Worm (Caenorhabditis elegans) whole organism, L4 larva: ENCODE results near the gene sop-2.

ENCODE experiments used
- F10B5.3 ChIP-seq: sonication (generic microtip); optimal IDR thresholded peaks from 2 replicates; lab custom pipeline; 2016; ENCODE audit warnings: mild to moderate bottlenecking, missing genetic modification characterization, missing compliant biosample characterization
- F26F4.8 ChIP-seq: fragments of 200-800 bp; sonication (Bioruptor generic); conservative IDR thresholded peaks from 2 replicates; pipeline ENCODE4 v1.3.6; 2022; ENCODE audit warnings: missing genetic modification characterization, missing compliant biosample characterization
- T26A8.4 ChIP-seq: fragments of 200-800 bp; sonication (Bioruptor generic); IDR thresholded peaks from 2 replicates; pipeline ENCODE4 v1.3.6; 2022; ENCODE audit warnings: missing genetic modification characterization, missing compliant biosample characterization
- Y105C5A.15 ChIP-seq: fragments of 200-800 bp; sonication (Bioruptor generic); IDR thresholded peaks from 2 replicates; pipeline ENCODE4 v1.3.6; 2022; ENCODE audit warnings: missing genetic modification characterization, missing compliant biosample characterization
- Y48G9A.11 ChIP-seq: fragments of 200-800 bp; sonication (Bioruptor generic); IDR thresholded peaks from 2 replicates; pipeline ENCODE4 v1.3.6; 2022; ENCODE audit warnings: missing genetic modification reagents, missing genetic modification characterization, missing compliant biosample characterization
- Y5F2A.4 ChIP-seq: fragments of 200-800 bp; sonication (Bioruptor generic); optimal IDR thresholded peaks from 2 replicates; lab custom pipeline; 2018; ENCODE audit warnings: mild to moderate bottlenecking, missing genetic modification characterization, missing compliant biosample characterization
- Y75B8A.6 ChIP-seq: fragments of 200-800 bp; sonication (Bioruptor generic); IDR thresholded peaks from 2 replicates; pipeline ENCODE4 v1.3.6; 2022; ENCODE audit warnings: missing genetic modification reagents, missing genetic modification characterization, missing compliant biosample characterization
- aha-1 ChIP-seq: fragments of 150-350 bp; peaks from one replicate; lab custom pipeline; 2014; ENCODE audit warnings: missing biosample characterization, missing genetic modification characterization
- arid-1 ChIP-seq: fragments of 200-800 bp; sonication (Bioruptor generic); conservative IDR thresholded peaks from 2 replicates; pipeline ENCODE4 v1.3.6; 2022; ENCODE audit warnings: missing genetic modification reagents, missing genetic modification characterization, missing compliant biosample characterization
- ceh-32 ChIP-seq: sonication (generic microtip); optimal IDR thresholded peaks from 2 replicates; lab custom pipeline; 2016; ENCODE audit warnings: mild to moderate bottlenecking, missing genetic modification characterization, missing compliant biosample characterization; ENCODE audit not compliant: poor library complexity
- ceh-44 ChIP-seq: fragments of 200-800 bp; sonication (Bioruptor generic); IDR thresholded peaks from 2 replicates; pipeline ENCODE4 v1.3.6; 2022; ENCODE audit warnings: missing genetic modification reagents, missing genetic modification characterization, missing compliant biosample characterization
- ceh-82 ChIP-seq: sonication (generic microtip); optimal IDR thresholded peaks from 2 replicates; lab custom pipeline; 2017; ENCODE audit warnings: missing biosample characterization, missing genetic modification characterization
- daf-12 ChIP-seq: fragments of 150-350 bp; optimal IDR thresholded peaks from 2 replicates; lab custom pipeline; 2014; ENCODE audit warnings: missing biosample characterization, missing genetic modification reagents, missing genetic modification characterization
- daf-16 ChIP-seq, 3 experiments: sonication (generic microtip); optimal IDR thresholded peaks; 2 replicates each; lab custom pipeline; 2016 to 2017; ENCODE audit warnings: missing genetic modification characterization in 3 of 3, missing genetic modification reagents in 3 of 3, mild to moderate bottlenecking in 2 of 3, missing compliant biosample characterization in 2 of 3, missing biosample characterization in 1 of 3, moderate library complexity in 1 of 3
- dve-1 ChIP-seq: sonication (generic microtip); optimal IDR thresholded peaks from 2 replicates; lab custom pipeline; 2017; ENCODE audit warnings: antibody characterized with exemption, mild to moderate bottlenecking, missing genetic modification characterization, missing compliant biosample characterization; ENCODE audit not compliant: insufficient read depth
- hif-1 ChIP-seq, 2 experiments: sonication (generic microtip); optimal IDR thresholded peaks; 2 replicates each; lab custom pipeline; 2016 to 2017; ENCODE audit warnings: missing compliant biosample characterization in 2 of 2, missing genetic modification characterization in 2 of 2, missing genetic modification reagents in 2 of 2, missing genotype in 2 of 2, mild to moderate bottlenecking in 1 of 2
- hlh-11 ChIP-seq: fragments of 200-800 bp; sonication (Bioruptor generic); optimal IDR thresholded peaks from 2 replicates; lab custom pipeline; 2018; ENCODE audit warnings: mild to moderate bottlenecking, missing genetic modification characterization, missing compliant biosample characterization
- hlh-30 ChIP-seq: sonication (generic microtip); optimal IDR thresholded peaks from 2 replicates; lab custom pipeline; 2017; ENCODE audit warnings: antibody characterized with exemption, mild to moderate bottlenecking, missing genetic modification characterization, missing compliant biosample characterization; ENCODE audit not compliant: insufficient read depth
- hmg-1.1 ChIP-seq: fragments of 200-800 bp; sonication (Bioruptor generic); IDR thresholded peaks from 2 replicates; pipeline ENCODE4 v1.3.6; 2022; ENCODE audit warnings: missing genetic modification reagents, missing genetic modification characterization, missing compliant biosample characterization
- jun-1 ChIP-seq: fragments of 150-350 bp; optimal IDR thresholded peaks from 2 replicates; lab custom pipeline; 2014; ENCODE audit warnings: missing biosample characterization, missing genetic modification reagents, missing genetic modification characterization
- lin-1 ChIP-seq: fragments of 200-800 bp; sonication (Bioruptor generic); IDR thresholded peaks from 2 replicates; pipeline ENCODE4 v1.3.6; 2022; ENCODE audit warnings: missing genetic modification reagents, missing genetic modification characterization, missing compliant biosample characterization
- lin-13 ChIP-seq: fragments of 150-350 bp; optimal IDR thresholded peaks from 2 replicates; lab custom pipeline; 2014; ENCODE audit warnings: missing biosample characterization, missing genetic modification reagents, missing genetic modification characterization
- lin-29 ChIP-seq: fragments of 200-800 bp; sonication (Bioruptor generic); IDR thresholded peaks from 2 replicates; pipeline ENCODE4 v1.3.6; 2022; ENCODE audit warnings: missing genetic modification reagents, missing genetic modification characterization, missing compliant biosample characterization
- lin-38 ChIP-seq: fragments of 200-800 bp; sonication (Bioruptor generic); IDR thresholded peaks from 2 replicates; pipeline ENCODE4 v1.3.6; 2022; ENCODE audit warnings: missing genetic modification reagents, missing genetic modification characterization, missing compliant biosample characterization
- lsy-2 ChIP-seq, 2 experiments: fragments of 150-350 bp in 1 of 2; sonication (generic microtip) in 1 of 2; optimal IDR thresholded peaks; 2 replicates each; lab custom pipeline; 2014 to 2017; ENCODE audit warnings: missing biosample characterization in 2 of 2, missing genetic modification characterization in 2 of 2
- mes-2 ChIP-seq: sonication (generic microtip); optimal IDR thresholded peaks from 2 replicates; lab custom pipeline; 2016; ENCODE audit warnings: missing genotype, mild to moderate bottlenecking, missing genetic modification characterization, missing compliant biosample characterization; ENCODE audit not compliant: poor library complexity, severe bottlenecking
- mxl-2 ChIP-seq: fragments of 200-800 bp; sonication (Bioruptor generic); conservative IDR thresholded peaks from 2 replicates; pipeline ENCODE4 v1.3.6; 2022; ENCODE audit warnings: missing genetic modification reagents, missing genetic modification characterization, missing compliant biosample characterization
- nhr-10 ChIP-seq: fragments of 150-350 bp; optimal IDR thresholded peaks from 2 replicates; lab custom pipeline; 2014; ENCODE audit warnings: missing biosample characterization, missing genetic modification characterization
- nhr-102 ChIP-seq: sonication (generic microtip); optimal IDR thresholded peaks from 2 replicates; lab custom pipeline; 2016; ENCODE audit warnings: mild to moderate bottlenecking, missing genetic modification characterization, moderate library complexity, missing compliant biosample characterization
- nhr-28 ChIP-seq: fragments of 150-350 bp; optimal IDR thresholded peaks from 2 replicates; lab custom pipeline; 2014; ENCODE audit warnings: missing biosample characterization, missing genetic modification characterization
- nhr-42 ChIP-seq: fragments of 200-800 bp; sonication (Bioruptor generic); IDR thresholded peaks from 2 replicates; pipeline ENCODE4 v1.3.6; 2022; ENCODE audit warnings: missing genetic modification characterization, missing compliant biosample characterization
- nhr-77 ChIP-seq: fragments of 150-350 bp; optimal IDR thresholded peaks from 2 replicates; lab custom pipeline; 2014; ENCODE audit warnings: missing biosample characterization, missing genetic modification characterization
- php-3 ChIP-seq: fragments of 200-800 bp; sonication (Bioruptor generic); IDR thresholded peaks from 2 replicates; pipeline ENCODE4 v1.3.6; 2022; ENCODE audit warnings: missing genetic modification reagents, missing genetic modification characterization, missing compliant biosample characterization
- rbr-2 ChIP-seq: sonication (generic microtip); optimal IDR thresholded peaks from 2 replicates; lab custom pipeline; 2016; ENCODE audit warnings: missing genotype, missing genetic modification characterization, missing compliant biosample characterization
- saeg-2 ChIP-seq: fragments of 200-800 bp; sonication (Bioruptor generic); IDR thresholded peaks from 2 replicates; pipeline ENCODE4 v1.3.6; 2022; ENCODE audit warnings: missing genetic modification reagents, missing genetic modification characterization, missing compliant biosample characterization
- sdz-12 ChIP-seq: fragments of 200-800 bp; sonication (Bioruptor generic); optimal IDR thresholded peaks from 2 replicates; lab custom pipeline; 2018; ENCODE audit warnings: mild to moderate bottlenecking, missing genetic modification characterization, missing compliant biosample characterization
- set-16 ChIP-seq: fragments of 200-800 bp; sonication (Bioruptor generic); IDR thresholded peaks from 2 replicates; pipeline ENCODE4 v1.3.6; 2022; ENCODE audit warnings: missing genetic modification reagents, missing genetic modification characterization, missing compliant biosample characterization
- snpc-4 ChIP-seq: fragments of 150-350 bp; optimal IDR thresholded peaks from 2 replicates; lab custom pipeline; 2014; ENCODE audit warnings: missing biosample characterization, missing genetic modification characterization
- spr-1 ChIP-seq: sonication (generic microtip); optimal IDR thresholded peaks from 2 replicates; lab custom pipeline; 2016; ENCODE audit warnings: mild to moderate bottlenecking, missing genetic modification characterization, missing compliant biosample characterization
- tag-97 ChIP-seq: fragments of 200-800 bp; sonication (Bioruptor generic); IDR thresholded peaks from 2 replicates; pipeline ENCODE4 v1.3.6; 2022; ENCODE audit warnings: missing genetic modification characterization, missing compliant biosample characterization
- tra-1 ChIP-seq: fragments of 200-800 bp; sonication (Bioruptor generic); IDR thresholded peaks from 2 replicates; pipeline ENCODE4 v1.3.6; 2022; ENCODE audit warnings: missing genetic modification reagents, missing genetic modification characterization, missing compliant biosample characterization
- unc-39 ChIP-seq: sonication (generic microtip); optimal IDR thresholded peaks from 2 replicates; lab custom pipeline; 2017; ENCODE audit warnings: missing biosample characterization, missing genetic modification characterization
- unc-62 ChIP-seq, 3 experiments: fragments of 150-350 bp in 1 of 3; sonication (generic microtip); optimal IDR thresholded peaks in 2 of 3; peaks in 1 of 3; 1 replicate in 1 of 3; 2 replicates in 2 of 3; lab custom pipeline; 2014 to 2017; ENCODE audit warnings: missing biosample characterization in 3 of 3, missing genetic modification characterization in 3 of 3, missing genetic modification reagents in 3 of 3, missing genotype in 1 of 3
- zip-2 ChIP-seq: fragments of 150-350 bp; optimal IDR thresholded peaks from 2 replicates; lab custom pipeline; 2014; ENCODE audit warnings: missing biosample characterization, missing genetic modification characterization

sop-2 gene

ce11 chrII:12346289-12346989, 6.7 kb downstream of the sop-2 start:
- TF ChIP-seq ceh-44 (GFP tag; lab: Robert Waterston, UW) (peak; percentile 33; the same call in 1 of the 2 replicates), php-3 (GFP tag; lab: Robert Waterston, UW) (0 out of 2 replicates have a peak, but pooled peaks have one; percentile 12), aha-1 (tag; lab: Kevin White, UChicago) (no peak), set-16 (no peak), mes-2 (tag; lab: Kevin White, UChicago) (peak; percentile 26), unc-62 (GFP tag; optimal IDR thresholded peaks at IDR 0.05 in 1 of 2; lab: Kevin White, UChicago) (peak in 1 of 2 experiments; percentile 80), unc-62 (tag; optimal IDR thresholded peaks at IDR 0.05; lab: Kevin White, UChicago) (no peak), Y75B8A.6 (GFP tag; lab: Robert Waterston, UW) (no peak), jun-1 (no peak), dve-1 (no peak), Y48G9A.11 (GFP tag; lab: Robert Waterston, UW) (no peak), unc-39 (tag; lab: Kevin White, UChicago) (no peak), hmg-1.1 (GFP tag; lab: Robert Waterston, UW) (no peak), lin-13 (GFP tag; lab: Kevin White, UChicago) (peak; percentile 38), Y5F2A.4 (no peak)

- TF ChIP-seq nhr-77 (tag; lab: Kevin White, UChicago) (no peak), unc-62 (GFP tag; optimal IDR thresholded peaks at IDR 0.05 in 1 of 2; lab: Kevin White, UChicago) (peak in 1 of 2 experiments; percentile 38), unc-62 (tag; optimal IDR thresholded peaks at IDR 0.05; lab: Kevin White, UChicago) (no peak)
Observed at ce11 chrII:12348957-12349356, 9.2 kb downstream of the sop-2 start.

- TF ChIP-seq lin-1 (GFP tag; lab: Robert Waterston, UW) = no peak
- TF ChIP-seq snpc-4 = no peak
- TF ChIP-seq nhr-28 (tag; lab: Kevin White, UChicago) = peak; percentile 32
- TF ChIP-seq daf-12 (tag; lab: Kevin White, UChicago) = no peak
- TF ChIP-seq hlh-30 (tag; lab: Kevin White, UChicago) = peak; percentile 35
- TF ChIP-seq tra-1 (GFP tag; lab: Robert Waterston, UW) = no peak
- peak; percentile 53 for TF ChIP-seq dve-1
- TF ChIP-seq arid-1 (GFP tag; lab: Robert Waterston, UW) = no peak
- no peak for TF ChIP-seq Y105C5A.15 (GFP tag; lab: Robert Waterston, UW)
- no peak for TF ChIP-seq lin-38
- TF ChIP-seq saeg-2 = no peak
- TF ChIP-seq lin-13 (GFP tag; lab: Kevin White, UChicago) = no peak
- no peak for TF ChIP-seq nhr-77 (tag; lab: Kevin White, UChicago)
- no peak for TF ChIP-seq lin-29 (GFP tag; lab: Robert Waterston, UW)
- no peak for TF ChIP-seq ceh-32 (tag; lab: Kevin White, UChicago)
- no peak for TF ChIP-seq nhr-10 (tag; lab: Kevin White, UChicago)
- 0 out of 2 replicates have a peak, but pooled peaks have one; percentile 46 for TF ChIP-seq T26A8.4 (GFP tag; lab: Robert Waterston, UW)
- TF ChIP-seq lsy-2 (tag; optimal IDR thresholded peaks at IDR 0.05; lab: Kevin White, UChicago) = no peak
- no peak for TF ChIP-seq F26F4.8 (GFP tag; lab: Robert Waterston, UW)
- TF ChIP-seq ceh-82 (tag; lab: Kevin White, UChicago) = no peak
- TF ChIP-seq rbr-2 = no peak
- TF ChIP-seq aha-1 (tag; lab: Kevin White, UChicago) = no peak
- TF ChIP-seq nhr-42 = no peak
- peak; percentile 7 for TF ChIP-seq hlh-11 (tag; lab: Kevin White, UChicago)
- TF ChIP-seq zip-2 = no peak
- no peak for TF ChIP-seq hif-1 (tag; optimal IDR thresholded peaks at IDR 0.05; lab: Kevin White, UChicago)
- no peak for TF ChIP-seq F10B5.3 (tag; lab: Kevin White, UChicago)
- no peak for TF ChIP-seq mxl-2 (GFP tag; lab: Robert Waterston, UW)
- TF ChIP-seq spr-1 (tag; lab: Kevin White, UChicago) = no peak
- no peak for TF ChIP-seq daf-16 (GFP tag; optimal IDR thresholded peaks at IDR 0.05; lab: Kevin White, UChicago)
- peak; percentile 19 for TF ChIP-seq daf-16 (tag; optimal IDR thresholded peaks at IDR 0.05; lab: Kevin White, UChicago)
- no peak for TF ChIP-seq tag-97
- TF ChIP-seq sdz-12 (GFP tag; lab: Kevin White, UChicago) = no peak
- no peak for TF ChIP-seq nhr-102 (tag; lab: Kevin White, UChicago)
- no peak for TF ChIP-seq ceh-44 (GFP tag; lab: Robert Waterston, UW)
Observed at ce11 chrII:12349866-12350265, 10.1 kb downstream of the sop-2 start.
